Worm (Caenorhabditis elegans): ENCODE data around the gene R13H4.2.

DNA sequence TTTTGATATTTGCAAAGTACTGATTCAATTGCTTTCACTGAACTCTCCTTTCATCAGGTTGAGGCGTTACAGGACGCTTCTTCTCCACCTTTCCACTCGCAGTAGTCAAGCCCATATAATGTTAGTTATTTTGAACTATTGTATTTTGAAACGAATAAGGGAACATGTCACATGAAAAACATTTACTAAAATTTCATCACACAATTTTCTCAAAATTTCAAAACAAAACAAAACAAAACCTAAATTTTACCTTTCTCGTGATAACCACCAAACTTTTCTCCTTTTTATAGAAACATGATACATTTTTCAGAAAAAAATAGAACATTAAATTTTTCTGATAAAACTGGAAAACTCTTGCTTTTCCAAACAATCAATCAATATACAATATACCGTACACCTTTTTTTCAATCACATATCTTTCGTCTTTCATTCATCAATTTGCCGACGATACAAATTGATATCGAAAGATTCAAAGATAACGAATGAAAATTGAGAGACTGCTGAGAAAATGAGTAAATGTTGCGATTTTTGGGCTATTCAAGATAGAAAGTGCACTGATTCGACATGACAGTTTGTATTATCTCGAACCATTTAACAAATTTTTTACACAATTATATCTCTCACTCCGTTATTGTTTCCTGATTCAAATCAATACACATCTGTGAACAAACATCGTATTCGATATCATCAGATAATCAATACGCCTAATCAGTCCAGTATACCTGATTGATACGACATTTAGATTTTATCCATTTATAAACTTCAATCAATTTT, 34.9 kb upstream of the R13H4.2 start:
- TF ChIP-seq ztf-25 (GFP tag; IDR thresholded peaks at IDR 0.05) (no peak), ceh-40 (GFP tag; IDR thresholded peaks at IDR 0.05) (no peak), snpc-4 (GFP tag; optimal IDR thresholded peaks at IDR 0.05) (no peak), snpc-4 (tag; optimal IDR thresholded peaks at IDR 0.05) (no peak), xnd-1 (tag; optimal IDR thresholded peaks at IDR 0.05) (no peak), hmg-1.2 (GFP tag; IDR thresholded peaks at IDR 0.05) (no peak), madf-10 (tag; optimal IDR thresholded peaks at IDR 0.05) (no peak), T26A5.8 (tag; optimal IDR thresholded peaks at IDR 0.05) (no peak), unc-62 (GFP tag; optimal IDR thresholded peaks at IDR 0.05) (no peak), mcd-1 (GFP tag; IDR thresholded peaks at IDR 0.05) (no peak)
